Worm (Caenorhabditis elegans) whole organism, midembryonic: ENCODE results near the gene F49C12.7.
"Not testable (repeated sequence)": the region's sequence is repeated elsewhere in the genome, so short reads cannot be mapped to it uniquely, and the experiment has no call there.

ENCODE experiments used
- ztf-23 ChIP-seq: fragments of 200-800 bp; sonication (Bioruptor generic); IDR thresholded peaks from 2 replicates; pipeline ENCODE4 v1.3.6; 2022; ENCODE audit warnings: missing genetic modification reagents, missing genetic modification characterization, missing compliant biosample characterization
- ztf-29 ChIP-seq: fragments of 200-800 bp; sonication (Bioruptor generic); IDR thresholded peaks from 2 replicates; pipeline ENCODE4 v1.3.6; 2022; ENCODE audit warnings: missing genetic modification reagents, missing genetic modification characterization, missing compliant biosample characterization

ce11 chrIV:9293825-9294224, 18.9 kb downstream of the F49C12.7 start, which contains the start of gene nhr-264:
- TF ChIP-seq ztf-23 (GFP tag; lab: Robert Waterston, UW); ztf-29: not testable (repeated sequence)
